Worm (Caenorhabditis elegans): Measurements from ENCODE around the gene lys-8.

DNA sequence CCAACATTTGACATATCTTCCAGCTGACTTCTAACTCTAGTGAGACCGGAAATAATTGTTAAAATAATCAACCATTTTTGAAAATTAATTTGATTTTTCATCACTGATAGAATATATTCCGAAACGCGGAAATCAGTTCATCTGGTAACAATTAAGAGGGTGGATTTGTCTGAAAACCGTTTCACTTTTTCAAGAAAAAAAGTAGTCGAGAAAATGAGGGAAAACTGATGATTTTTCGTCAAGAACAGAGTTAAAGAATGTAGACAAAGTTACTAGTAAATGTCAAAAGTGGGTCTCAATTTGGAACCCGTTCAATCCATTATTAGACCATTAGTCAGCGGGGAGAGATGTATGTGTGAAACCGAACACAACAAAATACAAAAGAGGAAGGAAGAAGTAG is 17.2 kb downstream of the lys-8 start, which contains the start of gene C17G10.6:
- TF ChIP-seq ceh-28 (tag; optimal IDR thresholded peaks at IDR 0.05) = no peak
- TF ChIP-seq ceh-82 (tag; optimal IDR thresholded peaks at IDR 0.05) = no peak
- TF ChIP-seq unc-39 (tag; optimal IDR thresholded peaks at IDR 0.05) = no peak
- no peak for TF ChIP-seq egl-27 (tag; optimal IDR thresholded peaks at IDR 0.05)
- TF ChIP-seq fkh-10 (GFP tag; optimal IDR thresholded peaks at IDR 0.05) = no peak
- TF ChIP-seq unc-62 (GFP tag; optimal IDR thresholded peaks at IDR 0.05) = no peak
- TF ChIP-seq snpc-4 (tag; optimal IDR thresholded peaks at IDR 0.05) = no peak
- TF ChIP-seq skn-1 (tag; optimal IDR thresholded peaks at IDR 0.05) = no peak
